Fruit fly (Drosophila melanogaster): ENCODE data around the gene Lsp2.

The Lsp2 gene

dm6 chr3L:12095960-12096359, 33.2 kb upstream of the Lsp2 start (continued):
- TF ChIP-seq Eip93F (GFP tag; optimal IDR thresholded peaks at IDR 0.05) (no peak), Ets96B (tag; optimal IDR thresholded peaks at IDR 0.05) (no peak), CG10669 (GFP tag; optimal IDR thresholded peaks at IDR 0.05) (no peak), CG6792 (GFP tag; optimal IDR thresholded peaks at IDR 0.05) (no peak), CG3032 (tag; optimal IDR thresholded peaks at IDR 0.05) (no peak), Met (GFP tag; optimal IDR thresholded peaks at IDR 0.05) (peak; percentile 37), CG10631 (GFP tag; optimal IDR thresholded peaks at IDR 0.05) (no peak), Ets21C (GFP tag; optimal IDR thresholded peaks at IDR 0.05) (no peak), OdsH (GFP tag; optimal IDR thresholded peaks at IDR 0.05) (peak; percentile 2), Hr4 (GFP tag; optimal IDR thresholded peaks at IDR 0.05) (no peak), CG9139 (GFP tag; optimal IDR thresholded peaks at IDR 0.05) (no peak), Eip78C (GFP tag) (no peak), CG11294 (GFP tag; IDR thresholded peaks at IDR 0.05) (no peak), Sox102F (GFP tag; optimal IDR thresholded peaks at IDR 0.05) (no peak), CG8632 (GFP tag; optimal IDR thresholded peaks at IDR 0.05) (no peak), vri (GFP tag; optimal IDR thresholded peaks at IDR 0.05) (no peak), cyc (GFP tag; optimal IDR thresholded peaks at IDR 0.05) (peak; percentile 28), net (GFP tag; optimal IDR thresholded peaks at IDR 0.05) (no peak), salr (GFP tag; optimal IDR thresholded peaks at IDR 0.05) (no peak), CG8319 (GFP tag; optimal IDR thresholded peaks at IDR 0.05) (no peak), topi (GFP tag; optimal IDR thresholded peaks at IDR 0.05) (peak; percentile 20), acj6 (GFP tag; optimal IDR thresholded peaks at IDR 0.05) (no peak), CG6854 (GFP tag; optimal IDR thresholded peaks at IDR 0.05) (no peak), pdm3 (GFP tag; optimal IDR thresholded peaks at IDR 0.05) (peak; percentile 16), spab (GFP tag; optimal IDR thresholded peaks at IDR 0.05) (no peak), CG3919 (GFP tag; optimal IDR thresholded peaks at IDR 0.05) (no peak), fd59A (GFP tag; optimal IDR thresholded peaks at IDR 0.05) (no peak), CG15336 (GFP tag; IDR thresholded peaks at IDR 0.05) (no peak)

dm6 chr3L:12096799-12097662, 32.2 kb upstream of the Lsp2 start:
- TF ChIP-seq Sox102F (GFP tag; optimal IDR thresholded peaks at IDR 0.05) = peak; percentile 62
- TF ChIP-seq cyc (GFP tag; optimal IDR thresholded peaks at IDR 0.05) = peak; percentile 59
- peak; percentile 51 for TF ChIP-seq Eip75B (GFP tag; optimal IDR thresholded peaks at IDR 0.05)
- peak; percentile 54 for TF ChIP-seq Hr4 (GFP tag; optimal IDR thresholded peaks at IDR 0.05)
- TF ChIP-seq acj6 (GFP tag; optimal IDR thresholded peaks at IDR 0.05) = peak; percentile 44
- TF ChIP-seq fkh (GFP tag; optimal IDR thresholded peaks at IDR 0.05) = no peak
- peak; percentile 66 for TF ChIP-seq CG3919 (GFP tag; optimal IDR thresholded peaks at IDR 0.05)
- TF ChIP-seq Met (GFP tag; optimal IDR thresholded peaks at IDR 0.05) = peak; percentile 58
- peak; percentile 48 for TF ChIP-seq CG9139 (GFP tag; optimal IDR thresholded peaks at IDR 0.05)
- TF ChIP-seq CG10669 (GFP tag; optimal IDR thresholded peaks at IDR 0.05) = peak; percentile 14
- peak; percentile 42 for TF ChIP-seq achi (GFP tag; optimal IDR thresholded peaks at IDR 0.05)
- TF ChIP-seq CG11902 (GFP tag; optimal IDR thresholded peaks at IDR 0.05) = peak; percentile 6
- TF ChIP-seq CG8632 (GFP tag; optimal IDR thresholded peaks at IDR 0.05) = peak; percentile 50
- TF ChIP-seq Hr39 (GFP tag; optimal IDR thresholded peaks at IDR 0.05) = peak; percentile 7
- peak; percentile 37 for TF ChIP-seq Sox14 (GFP tag; optimal IDR thresholded peaks at IDR 0.05)
- TF ChIP-seq lz (GFP tag; optimal IDR thresholded peaks at IDR 0.05) = peak; percentile 37
- TF ChIP-seq topi (GFP tag; optimal IDR thresholded peaks at IDR 0.05) = peak; percentile 62
- TF ChIP-seq CG6792 (GFP tag; optimal IDR thresholded peaks at IDR 0.05) = peak; percentile 21
- TF ChIP-seq spab (GFP tag; optimal IDR thresholded peaks at IDR 0.05) = peak; percentile 9
- no peak for TF ChIP-seq Hr38 (GFP tag; optimal IDR thresholded peaks at IDR 0.05)
- peak; percentile 57 for TF ChIP-seq CG6276 (GFP tag; optimal IDR thresholded peaks at IDR 0.05)
- peak; percentile 74 for TF ChIP-seq CG3032 (tag; optimal IDR thresholded peaks at IDR 0.05)
- TF ChIP-seq net (GFP tag; optimal IDR thresholded peaks at IDR 0.05) = peak; percentile 42
- no peak for TF ChIP-seq CG11294 (GFP tag; IDR thresholded peaks at IDR 0.05)
- peak; percentile 56 for TF ChIP-seq Ets96B (tag; optimal IDR thresholded peaks at IDR 0.05)
- TF ChIP-seq CG34406 (GFP tag; optimal IDR thresholded peaks at IDR 0.05) = peak; percentile 55
- TF ChIP-seq fd59A (GFP tag; optimal IDR thresholded peaks at IDR 0.05) = peak; percentile 19
- TF ChIP-seq pdm3 (GFP tag; optimal IDR thresholded peaks at IDR 0.05) = peak; percentile 57
- TF ChIP-seq Gug (GFP tag; IDR thresholded peaks at IDR 0.05) = 0 out of 2 replicates have a peak, but pooled peaks have one; percentile 30
- peak in 1 of 2 experiments; percentile 32 for TF ChIP-seq salr (GFP tag; optimal IDR thresholded peaks at IDR 0.05)
- TF ChIP-seq Smox (GFP tag; optimal IDR thresholded peaks at IDR 0.05) = peak; percentile 66
- peak; percentile 26 for TF ChIP-seq vri (GFP tag; optimal IDR thresholded peaks at IDR 0.05)
- peak; percentile 50 for TF ChIP-seq esn (GFP tag; optimal IDR thresholded peaks at IDR 0.05)
- TF ChIP-seq CG16779 (tag; optimal IDR thresholded peaks at IDR 0.05) = no peak
- peak; percentile 53 for TF ChIP-seq CG4318 (GFP tag; optimal IDR thresholded peaks at IDR 0.05)
- no peak for TF ChIP-seq fd85E (GFP tag; optimal IDR thresholded peaks at IDR 0.05)
- no peak for TF ChIP-seq Lpt (GFP tag; optimal IDR thresholded peaks at IDR 0.05)
- TF ChIP-seq Sox15 (GFP tag; optimal IDR thresholded peaks at IDR 0.05) = peak; percentile 6

Data from whole organism, prepupa.